Worm (Caenorhabditis elegans) whole organism, early embryonic: ENCODE results near the gene F56F10.1.

Experiments used
- ceh-13 ChIP-seq: fragments of 200-800 bp; sonication (Bioruptor generic); optimal IDR thresholded peaks from 2 replicates; lab custom pipeline; 2018; ENCODE audit warnings: mild to moderate bottlenecking, missing genetic modification characterization, missing compliant biosample characterization
- flt-1 ChIP-seq: fragments of 200-800 bp; sonication (Bioruptor generic); IDR thresholded peaks from 2 replicates; pipeline ENCODE4 v1.3.6; 2022; ENCODE audit warnings: missing genetic modification characterization, missing compliant biosample characterization
- hnd-1 ChIP-seq: sonication (generic microtip); optimal IDR thresholded peaks from 2 replicates; lab custom pipeline; 2016; ENCODE audit warnings: missing genetic modification characterization, missing compliant biosample characterization
- scrt-1 ChIP-seq: fragments of 200-800 bp; sonication (Bioruptor generic); IDR thresholded peaks from 2 replicates; pipeline ENCODE4 v1.3.6; 2022; ENCODE audit warnings: missing genetic modification characterization, missing compliant biosample characterization
- sea-1 ChIP-seq: fragments of 200-800 bp; sonication (Bioruptor generic); conservative IDR thresholded peaks from 2 replicates; pipeline ENCODE4 v1.3.6; 2022; ENCODE audit warnings: missing genetic modification characterization, missing compliant biosample characterization

DNA sequence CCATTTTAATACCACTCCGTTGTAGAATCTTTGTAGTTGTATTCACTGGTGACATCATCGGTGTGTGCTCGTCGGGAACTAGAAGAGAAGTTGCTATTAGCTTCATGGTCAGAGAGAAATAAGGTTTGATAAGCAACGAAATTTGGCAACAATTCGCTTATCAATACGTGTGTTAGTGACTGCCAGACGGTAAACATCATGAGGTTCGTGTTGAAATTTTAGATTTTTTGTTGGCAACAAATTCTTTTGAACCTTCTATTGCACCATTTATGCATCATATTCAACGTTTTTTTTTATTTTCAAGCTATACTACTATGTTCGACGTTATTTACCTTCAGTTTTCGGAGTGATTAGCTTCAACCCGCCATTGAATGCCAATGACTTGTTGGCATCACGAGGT, 48.7 kb upstream of the F56F10.1 start:
- TF ChIP-seq sea-1 (GFP tag; lab: Robert Waterston, UW): no peak
- TF ChIP-seq flt-1 (GFP tag; lab: Robert Waterston, UW): no peak
- TF ChIP-seq ceh-13: no peak
- no peak for TF ChIP-seq scrt-1
- no peak for TF ChIP-seq hnd-1 (tag; lab: Kevin White, UChicago)
